Worm (Caenorhabditis elegans) whole organism, early embryonic: ENCODE results near the gene ceh-16.

Experiments
- B0310.2 ChIP-seq: sonication (generic microtip); optimal IDR thresholded peaks from 2 replicates; lab custom pipeline; 2016; ENCODE audit warnings: mild to moderate bottlenecking, missing genetic modification characterization, missing compliant biosample characterization
- F13C5.2 ChIP-seq: sonication (generic microtip); optimal IDR thresholded peaks from 2 replicates; lab custom pipeline; 2017; ENCODE audit warnings: mild to moderate bottlenecking, missing genetic modification characterization, inconsistent platforms, missing compliant biosample characterization
- aly-1 ChIP-seq: sonication (generic microtip); optimal IDR thresholded peaks from 2 replicates; lab custom pipeline; 2016; ENCODE audit warnings: missing genetic modification characterization, missing compliant biosample characterization
- ama-1 ChIP-seq: fragments of 150-350 bp; optimal IDR thresholded peaks from 2 replicates; lab custom pipeline; 2014
- ceh-13 ChIP-seq: fragments of 200-800 bp; sonication (Bioruptor generic); optimal IDR thresholded peaks from 2 replicates; lab custom pipeline; 2018; ENCODE audit warnings: mild to moderate bottlenecking, missing genetic modification characterization, missing compliant biosample characterization
- ceh-36 ChIP-seq: sonication (generic microtip); optimal IDR thresholded peaks from 2 replicates; lab custom pipeline; 2016; ENCODE audit warnings: missing genetic modification characterization, inconsistent platforms, missing compliant biosample characterization
- ets-7 ChIP-seq: sonication (generic microtip); optimal IDR thresholded peaks from 2 replicates; lab custom pipeline; 2016; ENCODE audit warnings: missing genotype, missing genetic modification characterization, missing compliant biosample characterization
- flt-1 ChIP-seq: fragments of 200-800 bp; sonication (Bioruptor generic); IDR thresholded peaks from 2 replicates; pipeline ENCODE4 v1.3.6; 2022; ENCODE audit warnings: missing genetic modification characterization, missing compliant biosample characterization
- hmbx-1 ChIP-seq: sonication (generic microtip); optimal IDR thresholded peaks from 2 replicates; lab custom pipeline; 2016; ENCODE audit warnings: mild to moderate bottlenecking, missing genetic modification characterization, missing compliant biosample characterization
- hmg-4 ChIP-seq: fragments of 200-800 bp; sonication (Bioruptor generic); optimal IDR thresholded peaks from 2 replicates; lab custom pipeline; 2018; ENCODE audit warnings: mild to moderate bottlenecking, missing genetic modification characterization, missing compliant biosample characterization
- hnd-1 ChIP-seq: sonication (generic microtip); optimal IDR thresholded peaks from 2 replicates; lab custom pipeline; 2016; ENCODE audit warnings: missing genetic modification characterization, missing compliant biosample characterization
- pes-1 ChIP-seq: fragments of 200-800 bp; sonication (Bioruptor generic); IDR thresholded peaks from 2 replicates; pipeline ENCODE4 v1.3.6; 2022; ENCODE audit warnings: missing genetic modification reagents, missing genetic modification characterization, missing compliant biosample characterization
- scrt-1 ChIP-seq: fragments of 200-800 bp; sonication (Bioruptor generic); IDR thresholded peaks from 2 replicates; pipeline ENCODE4 v1.3.6; 2022; ENCODE audit warnings: missing genetic modification characterization, missing compliant biosample characterization
- sea-1 ChIP-seq: fragments of 200-800 bp; sonication (Bioruptor generic); conservative IDR thresholded peaks from 2 replicates; pipeline ENCODE4 v1.3.6; 2022; ENCODE audit warnings: missing genetic modification characterization, missing compliant biosample characterization
- tbx-11 ChIP-seq: fragments of 200-800 bp; sonication (Bioruptor generic); IDR thresholded peaks from 2 replicates; pipeline ENCODE4 v1.3.6; 2022; ENCODE audit warnings: missing genetic modification characterization, missing compliant biosample characterization
- tbx-37 ChIP-seq: fragments of 200-800 bp; sonication (Bioruptor generic); conservative IDR thresholded peaks from 2 replicates; pipeline ENCODE4 v1.3.6; 2022; ENCODE audit warnings: missing genetic modification reagents, missing genetic modification characterization, missing compliant biosample characterization
- tra-4 ChIP-seq: sonication (generic microtip); optimal IDR thresholded peaks from 2 replicates; lab custom pipeline; 2017; ENCODE audit warnings: missing genetic modification characterization, missing compliant biosample characterization

Gene ceh-16

DNA sequence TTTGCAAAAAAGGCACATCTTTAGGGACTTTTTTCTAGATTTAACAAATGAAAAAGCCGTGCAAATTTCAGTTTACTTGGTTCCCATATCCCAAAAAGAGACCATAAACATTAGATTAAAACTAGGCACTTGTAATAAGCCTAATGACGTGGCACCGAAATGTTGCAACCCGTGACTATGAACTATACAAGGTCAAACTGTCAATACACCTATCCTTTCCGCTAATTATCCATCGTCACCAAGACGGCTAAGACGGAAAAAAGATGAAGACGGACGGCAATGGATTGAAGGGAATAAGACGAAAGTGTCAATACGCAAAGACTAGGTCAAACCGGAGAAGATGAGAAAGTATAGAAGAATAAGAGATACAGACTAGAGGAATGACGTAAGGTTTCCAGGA is 23.6 kb upstream of the ceh-16 start:
- TF ChIP-seq ceh-13 (GFP tag; lab: Kevin White, UChicago): no peak
- TF ChIP-seq ceh-36 (tag; lab: Kevin White, UChicago): no peak
- TF ChIP-seq aly-1: no peak
- TF ChIP-seq pes-1 (GFP tag; lab: Robert Waterston, UW): no peak
- no peak for TF ChIP-seq hmg-4 (GFP tag; lab: Kevin White, UChicago)
- TF ChIP-seq sea-1 (GFP tag; lab: Robert Waterston, UW): no peak
- no peak for TF ChIP-seq scrt-1 (GFP tag; lab: Robert Waterston, UW)
- no peak for TF ChIP-seq ets-7 (tag; lab: Kevin White, UChicago)
- TF ChIP-seq tbx-11 (GFP tag; lab: Robert Waterston, UW): no peak
- no peak for TF ChIP-seq tbx-37 (GFP tag; lab: Robert Waterston, UW)

DNA sequence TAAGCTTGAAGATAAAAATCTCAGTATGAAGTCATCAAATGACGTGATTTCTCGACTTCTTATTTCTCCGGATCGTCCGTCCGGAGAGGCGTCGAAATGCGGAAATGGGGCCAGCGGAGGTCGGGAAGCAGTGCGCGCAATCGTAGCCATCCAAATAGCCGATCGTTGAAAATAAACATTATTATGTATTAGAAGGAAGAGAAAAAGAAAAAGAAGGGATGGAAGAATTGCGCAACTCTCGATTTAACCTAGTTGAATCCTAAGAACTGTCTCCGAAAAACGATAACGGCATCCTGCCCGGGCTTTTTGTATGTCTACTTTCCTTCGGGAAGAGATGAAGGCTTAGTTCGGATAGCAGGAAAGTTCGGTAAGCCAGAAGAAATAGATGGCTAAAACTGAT is 20.4 kb upstream of the ceh-16 start:
- no peak for TF ChIP-seq ets-7 (tag; lab: Kevin White, UChicago)
- no peak for TF ChIP-seq ama-1 (lab: Kevin White, UChicago)
- no peak for TF ChIP-seq aly-1
- TF ChIP-seq scrt-1 (GFP tag; lab: Robert Waterston, UW): no peak
- TF ChIP-seq flt-1 (GFP tag; lab: Robert Waterston, UW): no peak
- no peak for TF ChIP-seq hmg-4 (GFP tag; lab: Kevin White, UChicago)
- TF ChIP-seq sea-1 (GFP tag; lab: Robert Waterston, UW): no peak

DNA sequence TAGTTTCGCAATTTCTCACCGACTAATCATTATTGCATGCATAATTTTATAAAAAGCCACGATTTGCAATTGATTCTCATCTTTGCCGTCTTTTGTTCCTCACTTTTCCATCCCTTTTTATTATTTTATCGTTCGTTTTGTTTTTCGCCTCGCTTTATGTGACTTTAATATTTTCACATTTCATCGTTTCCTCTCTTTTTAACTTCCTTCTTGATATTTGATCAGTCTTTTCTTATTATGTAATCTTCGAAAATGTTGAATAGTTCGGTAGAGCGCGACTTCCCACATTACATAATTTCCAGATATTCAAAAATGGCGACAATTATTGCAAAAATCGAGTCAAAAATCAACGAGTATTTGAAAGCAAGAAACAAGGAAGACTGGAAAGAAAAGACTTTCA is 17.0 kb upstream of the ceh-16 start, which contains the start of gene C06E1.1:
Gene C06E1.1 (plus strand): TSS at position 301 of the 400 bp plus-strand sequence.
- TF ChIP-seq hmbx-1 (tag; lab: Kevin White, UChicago): no peak
- TF ChIP-seq sea-1 (GFP tag; lab: Robert Waterston, UW): no peak
- no peak for TF ChIP-seq ama-1 (lab: Kevin White, UChicago)
- TF ChIP-seq hnd-1 (tag; lab: Kevin White, UChicago): no peak
- no peak for TF ChIP-seq flt-1 (GFP tag; lab: Robert Waterston, UW)
- TF ChIP-seq B0310.2: no peak
- no peak for TF ChIP-seq aly-1
- no peak for TF ChIP-seq ceh-36 (tag; lab: Kevin White, UChicago)
- no peak for TF ChIP-seq ets-7 (tag; lab: Kevin White, UChicago)
- no peak for TF ChIP-seq tra-4
- TF ChIP-seq ceh-13 (GFP tag; lab: Kevin White, UChicago): no peak
- no peak for TF ChIP-seq scrt-1 (GFP tag; lab: Robert Waterston, UW)
- TF ChIP-seq pes-1 (GFP tag; lab: Robert Waterston, UW): no peak
- TF ChIP-seq F13C5.2 (tag; lab: Kevin White, UChicago): no peak
- TF ChIP-seq tbx-37 (GFP tag; lab: Robert Waterston, UW): no peak
- no peak for TF ChIP-seq hmg-4 (GFP tag; lab: Kevin White, UChicago)
- no peak for TF ChIP-seq tbx-11 (GFP tag; lab: Robert Waterston, UW)

DNA sequence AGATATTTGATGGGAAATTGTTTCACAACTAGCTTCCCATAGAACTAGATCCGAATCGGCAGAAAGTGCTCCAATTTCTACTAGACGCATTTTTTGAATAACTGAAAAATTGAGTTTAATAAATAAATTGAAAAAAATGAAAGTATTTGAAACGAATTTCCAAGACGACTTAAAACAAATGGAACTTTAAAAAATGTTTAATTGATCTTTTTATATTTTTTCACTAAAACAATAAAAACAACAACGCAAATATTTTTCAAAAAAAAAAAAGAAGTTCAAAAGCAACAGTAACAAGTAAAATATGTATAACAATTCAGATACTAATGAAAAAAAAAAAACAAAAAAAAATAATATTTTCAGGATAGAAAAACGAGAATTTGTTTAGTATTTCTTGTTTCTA is 12.9 kb upstream of the ceh-16 start, which contains the start of gene C06E1.9:
Gene C06E1.9 (minus strand): TSS at position 101 of the 400 bp plus-strand sequence.
- TF ChIP-seq ama-1 (lab: Kevin White, UChicago): no peak
- no peak for TF ChIP-seq hmg-4 (GFP tag; lab: Kevin White, UChicago)
- TF ChIP-seq ceh-13 (GFP tag; lab: Kevin White, UChicago): no peak
- TF ChIP-seq B0310.2: no peak
- no peak for TF ChIP-seq tbx-37 (GFP tag; lab: Robert Waterston, UW)
- no peak for TF ChIP-seq hmbx-1 (tag; lab: Kevin White, UChicago)

DNA sequence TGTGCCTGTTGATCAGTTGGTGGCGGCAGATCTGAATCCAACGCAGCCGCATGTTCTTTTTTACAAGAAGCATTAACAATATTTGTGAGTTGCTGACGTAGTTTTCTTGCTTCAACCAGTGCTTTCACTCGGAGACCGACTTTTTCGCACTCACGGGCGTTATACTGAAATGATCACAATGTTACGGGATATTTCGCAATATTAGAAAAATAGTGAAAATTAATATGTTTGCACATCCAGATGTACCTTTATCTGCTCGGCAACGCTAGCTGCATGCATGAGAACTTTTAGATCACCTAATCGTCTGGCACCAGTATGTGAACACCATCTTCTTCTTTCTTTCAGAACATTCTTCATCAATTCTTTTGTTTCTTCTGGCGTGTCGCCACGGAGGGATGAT is 11.3 kb upstream of the ceh-16 start:
- TF ChIP-seq hmbx-1 (tag; lab: Kevin White, UChicago): no peak
- no peak for TF ChIP-seq flt-1 (GFP tag; lab: Robert Waterston, UW)
- no peak for TF ChIP-seq pes-1 (GFP tag; lab: Robert Waterston, UW)
- no peak for TF ChIP-seq sea-1 (GFP tag; lab: Robert Waterston, UW)
- TF ChIP-seq ceh-13 (GFP tag; lab: Kevin White, UChicago): no peak

DNA sequence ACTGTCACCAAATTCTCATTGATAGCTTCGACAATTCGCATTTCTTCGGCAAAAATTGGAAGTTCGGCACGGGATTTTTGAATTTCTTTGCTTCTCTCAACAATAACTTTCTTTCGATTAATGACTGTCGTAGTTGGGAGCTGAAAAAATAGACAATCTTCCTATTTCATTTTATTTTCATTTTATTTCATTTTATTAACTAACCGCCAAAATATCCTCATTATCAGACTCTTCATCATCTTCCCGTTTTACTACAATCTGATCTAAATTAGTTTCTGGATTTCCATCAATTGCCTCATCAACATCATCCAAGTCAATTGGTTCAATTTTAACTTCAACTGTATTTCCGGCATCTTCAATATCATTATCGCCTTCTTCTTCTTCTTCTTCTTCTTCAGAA is 9.0 kb upstream of the ceh-16 start:
- TF ChIP-seq tra-4 (no peak), hmg-4 (GFP tag; lab: Kevin White, UChicago) (no peak), ets-7 (tag; lab: Kevin White, UChicago) (no peak), ama-1 (lab: Kevin White, UChicago) (no peak), F13C5.2 (tag; lab: Kevin White, UChicago) (no peak), ceh-36 (tag; lab: Kevin White, UChicago) (no peak), scrt-1 (GFP tag; lab: Robert Waterston, UW) (no peak), B0310.2 (no peak), tbx-11 (GFP tag; lab: Robert Waterston, UW) (no peak), tbx-37 (GFP tag; lab: Robert Waterston, UW) (no peak), hmbx-1 (tag; lab: Kevin White, UChicago) (no peak), sea-1 (GFP tag; lab: Robert Waterston, UW) (no peak)

DNA sequence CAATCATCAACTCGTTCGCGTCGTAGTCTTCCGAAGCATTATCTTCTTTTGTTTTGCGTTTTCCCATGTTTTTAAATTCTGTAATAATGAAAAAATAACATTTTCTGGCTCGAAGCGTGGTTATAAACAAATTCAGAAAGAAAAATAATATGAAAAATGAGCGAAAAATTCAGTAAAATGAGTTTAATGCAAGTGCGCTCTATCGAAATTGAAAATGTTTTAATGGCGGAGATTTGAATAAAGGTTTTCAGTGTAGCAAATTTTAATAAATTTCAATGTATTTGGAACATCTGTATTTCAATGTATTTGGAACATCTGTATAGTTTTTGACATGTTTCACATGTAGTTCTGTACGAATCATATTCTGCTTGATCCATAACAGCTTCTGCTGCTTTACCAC is 8.0 kb upstream of the ceh-16 start, which contains the start of gene rha-2:
Gene rha-2 (minus strand): TSS at position 80 of the 400 bp plus-strand sequence.
- TF ChIP-seq hmg-4 (GFP tag; lab: Kevin White, UChicago) (no peak), tbx-37 (GFP tag; lab: Robert Waterston, UW) (no peak), F13C5.2 (tag; lab: Kevin White, UChicago) (no peak), flt-1 (GFP tag; lab: Robert Waterston, UW) (no peak), B0310.2 (no peak), ama-1 (lab: Kevin White, UChicago) (no peak), hmbx-1 (tag; lab: Kevin White, UChicago) (no peak), ceh-36 (tag; lab: Kevin White, UChicago) (no peak), ceh-13 (GFP tag; lab: Kevin White, UChicago) (no peak), scrt-1 (GFP tag; lab: Robert Waterston, UW) (no peak), tbx-11 (GFP tag; lab: Robert Waterston, UW) (no peak), aly-1 (no peak), pes-1 (GFP tag; lab: Robert Waterston, UW) (no peak), tra-4 (no peak), sea-1 (GFP tag; lab: Robert Waterston, UW) (no peak), hnd-1 (tag; lab: Kevin White, UChicago) (no peak), ets-7 (tag; lab: Kevin White, UChicago) (no peak)
